Fruit fly (Drosophila melanogaster): ENCODE measurements around the gene mld.

- TF ChIP-seq CG4318 (GFP tag; optimal IDR thresholded peaks at IDR 0.05) (no peak), CG6163 (GFP tag; IDR thresholded peaks at IDR 0.05) (no peak), CG6792 (GFP tag; optimal IDR thresholded peaks at IDR 0.05) (no peak), CG6808 (GFP tag; optimal IDR thresholded peaks at IDR 0.05) (peak; percentile 39), Sox102F (GFP tag; optimal IDR thresholded peaks at IDR 0.05) (peak; percentile 70), Smox (GFP tag; optimal IDR thresholded peaks at IDR 0.05) (no peak), Hr39 (GFP tag; optimal IDR thresholded peaks at IDR 0.05) (no peak), lz (GFP tag; optimal IDR thresholded peaks at IDR 0.05) (no peak), Ets21C (GFP tag; optimal IDR thresholded peaks at IDR 0.05) (no peak), CG15336 (GFP tag; IDR thresholded peaks at IDR 0.05) (no peak), dac (GFP tag; optimal IDR thresholded peaks at IDR 0.05) (no peak), Gug (GFP tag; IDR thresholded peaks at IDR 0.05) (no peak)
These were observed 1.0 kb downstream of the mld start for dm6 chr3R:24586453-24586886.

All from whole organism, prepupa.